Fruit fly (Drosophila melanogaster) S2 (cell line): ENCODE measurements around the gene Atg4a.

Experiments
- CG8478 ChIP-seq: fragments of >200 bp; optimal IDR thresholded peaks from 2 replicates; lab custom pipeline; 2018
- CTCF ChIP-seq, 2 experiments: fragments of >200 bp; optimal IDR thresholded peaks; 2 replicates each; lab custom pipeline; 2018

DNA sequence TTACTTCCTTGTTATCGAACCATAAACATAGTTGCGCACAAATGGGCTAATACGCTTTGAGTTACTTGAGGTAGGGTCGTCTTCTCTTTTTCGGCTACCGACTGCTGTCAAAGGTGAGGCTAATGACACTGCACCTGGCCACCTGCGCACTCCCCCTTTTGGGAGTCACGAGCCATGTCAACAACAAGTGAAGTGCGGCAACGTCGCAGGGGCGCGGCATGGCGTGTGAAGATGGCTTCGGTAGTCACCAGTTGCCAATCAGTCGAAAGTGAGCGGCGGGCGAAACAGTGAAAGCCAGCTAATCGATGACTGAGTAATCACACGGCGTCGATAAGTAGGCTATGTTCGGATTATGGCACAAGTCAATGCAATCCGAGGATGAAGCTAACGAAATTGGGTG is 23.2 kb upstream of the Atg4a start:
- no peak for TF ChIP-seq CTCF (optimal IDR thresholded peaks at IDR 0.05; lab: Kevin White, UChicago)
- no peak for TF ChIP-seq CG8478 (lab: Kevin White, UChicago)
